Fruit fly (Drosophila melanogaster): ENCODE results near the gene CG13046.

dm6 chr3L:16279171-16279570 is 9.1 kb downstream of the CG13046 start, which contains the start of gene CG13050:
- TF ChIP-seq h (optimal IDR thresholded peaks at IDR 0.05) (no peak), psq (optimal IDR thresholded peaks at IDR 0.05) (no peak)
